Worm (Caenorhabditis elegans) whole organism, L1 larva: Measurements from ENCODE around the gene pcp-2.

ENCODE experiments used
- alr-1 ChIP-seq: fragments of 200-800 bp; sonication (Bioruptor generic); optimal IDR thresholded peaks from 2 replicates; lab custom pipeline; 2018; ENCODE audit warnings: borderline replicate concordance, mild to moderate bottlenecking, missing genetic modification characterization, missing compliant biosample characterization
- blmp-1 ChIP-seq: fragments of 150-350 bp; optimal IDR thresholded peaks from 2 replicates; lab custom pipeline; 2014; ENCODE audit warnings: missing biosample characterization, missing genetic modification characterization
- ceh-63 ChIP-seq: fragments of 200-800 bp; sonication (Bioruptor generic); optimal IDR thresholded peaks from 2 replicates; lab custom pipeline; 2018; ENCODE audit warnings: mild to moderate bottlenecking, missing genetic modification characterization, missing compliant biosample characterization
- ceh-8 ChIP-seq: fragments of 200-800 bp; sonication (Bioruptor generic); optimal IDR thresholded peaks from 2 replicates; lab custom pipeline; 2018; ENCODE audit warnings: mild to moderate bottlenecking, missing genetic modification characterization, moderate library complexity, missing compliant biosample characterization
- ceh-82 ChIP-seq, 3 experiments: fragments of 150-350 bp in 1 of 3; sonication (generic microtip) in 2 of 3; optimal IDR thresholded peaks; 2 replicates each; lab custom pipeline; 2014 to 2017; ENCODE audit warnings: missing biosample characterization in 3 of 3, missing genetic modification characterization in 3 of 3
- ces-1 ChIP-seq: fragments of 150-350 bp; optimal IDR thresholded peaks from 2 replicates; lab custom pipeline; 2014; ENCODE audit warnings: missing biosample characterization, missing genetic modification reagents, missing genetic modification characterization
- dpl-1 ChIP-seq, 3 experiments: fragments of 150-350 bp in 2 of 3; sonication (generic microtip) in 1 of 3; optimal IDR thresholded peaks; 2 replicates each; lab custom pipeline; 2014 to 2017; ENCODE audit warnings: missing biosample characterization in 3 of 3, missing genetic modification characterization in 3 of 3, missing genetic modification reagents in 3 of 3
- dsc-1 ChIP-seq: sonication (generic microtip); optimal IDR thresholded peaks from 2 replicates; lab custom pipeline; 2016; ENCODE audit warnings: mild to moderate bottlenecking, missing genetic modification characterization, missing compliant biosample characterization
- efl-3 ChIP-seq: fragments of 200-800 bp; sonication (Bioruptor generic); optimal IDR thresholded peaks from 2 replicates; lab custom pipeline; 2018; ENCODE audit warnings: mild to moderate bottlenecking, missing genetic modification characterization, missing compliant biosample characterization
- egl-13 ChIP-seq: sonication (generic microtip); optimal IDR thresholded peaks from 2 replicates; lab custom pipeline; 2016; ENCODE audit warnings: missing genotype, missing genetic modification reagents, missing genetic modification characterization, missing compliant biosample characterization
- elt-2 ChIP-seq: sonication (generic microtip); optimal IDR thresholded peaks from 2 replicates; lab custom pipeline; 2016; ENCODE audit warnings: missing genetic modification characterization, mild to moderate bottlenecking, inconsistent platforms, missing compliant biosample characterization, missing genetic modification reagents
- ets-5 ChIP-seq: fragments of 200-800 bp; sonication (Bioruptor generic); IDR thresholded peaks from 2 replicates; pipeline ENCODE4 v1.3.6; 2022; ENCODE audit warnings: missing genetic modification characterization, missing compliant biosample characterization
- fkh-10 ChIP-seq: sonication (generic microtip); optimal IDR thresholded peaks from 2 replicates; lab custom pipeline; 2017; ENCODE audit warnings: missing biosample characterization, missing genetic modification reagents, missing genetic modification characterization
- fkh-4 ChIP-seq: sonication (generic microtip); optimal IDR thresholded peaks from 2 replicates; lab custom pipeline; 2016; ENCODE audit warnings: missing compliant biosample characterization, missing genetic modification characterization, borderline replicate concordance
- hlh-4 ChIP-seq: sonication (generic microtip); optimal IDR thresholded peaks from 2 replicates; lab custom pipeline; 2016; ENCODE audit warnings: mild to moderate bottlenecking, missing genetic modification characterization, missing compliant biosample characterization
- irx-1 ChIP-seq: sonication (generic microtip); optimal IDR thresholded peaks from 2 replicates; lab custom pipeline; 2016; ENCODE audit warnings: missing genetic modification characterization, missing compliant biosample characterization
- lin-13 ChIP-seq: fragments of 150-350 bp; optimal IDR thresholded peaks from 2 replicates; lab custom pipeline; 2014; ENCODE audit warnings: missing biosample characterization, missing genetic modification reagents, missing genetic modification characterization
- lin-15B ChIP-seq: fragments of 150-350 bp; sonication (generic microtip); optimal IDR thresholded peaks from 3 replicates; lab custom pipeline; 2014; ENCODE audit warnings: missing biosample characterization, missing genetic modification characterization
- lin-35 ChIP-seq, 2 experiments: fragments of 150-350 bp; optimal IDR thresholded peaks; 2 replicates each; lab custom pipeline; 2014; ENCODE audit warnings: missing biosample characterization in 2 of 2, missing genetic modification characterization in 2 of 2, missing genetic modification reagents in 2 of 2
- lir-3 ChIP-seq: sonication (generic microtip); optimal IDR thresholded peaks from 2 replicates; lab custom pipeline; 2016; ENCODE audit warnings: mild to moderate bottlenecking, missing genetic modification characterization, moderate library complexity, missing compliant biosample characterization; ENCODE audit not compliant: poor library complexity
- lsy-2 ChIP-seq, 2 experiments: fragments of 150-350 bp; optimal IDR thresholded peaks; 2 replicates each; lab custom pipeline; 2014; ENCODE audit warnings: missing biosample characterization in 2 of 2, missing genetic modification characterization in 2 of 2
- mab-9 ChIP-seq: fragments of 200-800 bp; sonication (Bioruptor generic); IDR thresholded peaks from 2 replicates; pipeline ENCODE4 v1.3.6; 2022; ENCODE audit warnings: missing genetic modification reagents, missing genetic modification characterization, missing compliant biosample characterization
- mdl-1 ChIP-seq, 2 experiments: fragments of 150-350 bp; optimal IDR thresholded peaks; 2 replicates each; lab custom pipeline; 2014 to 2017; ENCODE audit warnings: missing biosample characterization in 2 of 2, missing genetic modification characterization in 2 of 2, inconsistent platforms in 1 of 2
- mep-1 ChIP-seq: fragments of 150-350 bp; optimal IDR thresholded peaks from 2 replicates; lab custom pipeline; 2014; ENCODE audit warnings: missing biosample characterization, missing genetic modification characterization
- nhr-11 ChIP-seq: fragments of 150-350 bp; optimal IDR thresholded peaks from 2 replicates; lab custom pipeline; 2014; ENCODE audit warnings: missing biosample characterization, missing genetic modification characterization
- nhr-20 ChIP-seq: sonication (generic microtip); optimal IDR thresholded peaks from 2 replicates; lab custom pipeline; 2016; ENCODE audit warnings: mild to moderate bottlenecking, missing genetic modification characterization, missing compliant biosample characterization
- nhr-28 ChIP-seq: fragments of 150-350 bp; optimal IDR thresholded peaks from 2 replicates; lab custom pipeline; 2014; ENCODE audit warnings: missing biosample characterization, missing genetic modification characterization
- nhr-71 ChIP-seq: sonication (generic microtip); optimal IDR thresholded peaks from 2 replicates; lab custom pipeline; 2016; ENCODE audit warnings: mild to moderate bottlenecking, missing genetic modification characterization, moderate library complexity, missing compliant biosample characterization
- nhr-90 ChIP-seq: sonication (generic microtip); optimal IDR thresholded peaks from 2 replicates; lab custom pipeline; 2016; ENCODE audit warnings: mild to moderate bottlenecking, missing genetic modification characterization, missing compliant biosample characterization; ENCODE audit not compliant: poor library complexity
- pqm-1 ChIP-seq: sonication (generic microtip); optimal IDR thresholded peaks from 3 replicates; lab custom pipeline; 2017; ENCODE audit warnings: missing biosample characterization, missing genetic modification characterization
- skn-1 ChIP-seq: fragments of 150-350 bp; optimal IDR thresholded peaks from 2 replicates; lab custom pipeline; 2014; ENCODE audit warnings: missing biosample characterization, missing genetic modification characterization
- snpc-4 ChIP-seq: fragments of 150-350 bp; optimal IDR thresholded peaks from 2 replicates; lab custom pipeline; 2014; ENCODE audit warnings: missing biosample characterization, missing genetic modification characterization
- snu-23 ChIP-seq: sonication (generic microtip); optimal IDR thresholded peaks from 2 replicates; lab custom pipeline; 2016; ENCODE audit warnings: missing genetic modification characterization, missing compliant biosample characterization
- sptf-1 ChIP-seq: fragments of 150-350 bp; optimal IDR thresholded peaks from 2 replicates; lab custom pipeline; 2014; ENCODE audit warnings: missing biosample characterization, missing genetic modification characterization
- sup-37 ChIP-seq: fragments of 200-800 bp; sonication (Bioruptor generic); optimal IDR thresholded peaks from 2 replicates; lab custom pipeline; 2018; ENCODE audit warnings: mild to moderate bottlenecking, missing genetic modification characterization, missing compliant biosample characterization
- swsn-7 ChIP-seq: sonication (generic microtip); optimal IDR thresholded peaks from 2 replicates; lab custom pipeline; 2016; ENCODE audit warnings: missing genetic modification characterization, missing compliant biosample characterization
- tbx-2 ChIP-seq: sonication (generic microtip); optimal IDR thresholded peaks from 2 replicates; lab custom pipeline; 2016; ENCODE audit warnings: missing genetic modification characterization, missing compliant biosample characterization
- tlp-1 ChIP-seq: fragments of 150-350 bp; optimal IDR thresholded peaks from 2 replicates; lab custom pipeline; 2014; ENCODE audit warnings: missing biosample characterization, missing genetic modification characterization
- unc-130 ChIP-seq: fragments of 150-350 bp; optimal IDR thresholded peaks from 2 replicates; lab custom pipeline; 2017; ENCODE audit warnings: missing biosample characterization, missing genetic modification characterization, inconsistent platforms
- unc-30 ChIP-seq: sonication (generic microtip); optimal IDR thresholded peaks from 2 replicates; lab custom pipeline; 2017; ENCODE audit warnings: missing biosample characterization, missing genetic modification characterization
- unc-62 ChIP-seq: fragments of 150-350 bp; optimal IDR thresholded peaks from 2 replicates; lab custom pipeline; 2014; ENCODE audit warnings: missing biosample characterization, missing genetic modification reagents, missing genetic modification characterization
- unc-98 ChIP-seq: fragments of 200-800 bp; sonication (Bioruptor generic); IDR thresholded peaks from 2 replicates; pipeline ENCODE4 v1.3.6; 2022; ENCODE audit warnings: missing genetic modification characterization, missing compliant biosample characterization
- vab-15 ChIP-seq: sonication (generic microtip); optimal IDR thresholded peaks from 2 replicates; lab custom pipeline; 2017; ENCODE audit warnings: missing genotype, mild to moderate bottlenecking, missing genetic modification characterization, missing compliant biosample characterization
- xbp-1 ChIP-seq: sonication (generic microtip); optimal IDR thresholded peaks from 2 replicates; lab custom pipeline; 2016; ENCODE audit warnings: missing genetic modification characterization, missing compliant biosample characterization

The pcp-2 gene

DNA sequence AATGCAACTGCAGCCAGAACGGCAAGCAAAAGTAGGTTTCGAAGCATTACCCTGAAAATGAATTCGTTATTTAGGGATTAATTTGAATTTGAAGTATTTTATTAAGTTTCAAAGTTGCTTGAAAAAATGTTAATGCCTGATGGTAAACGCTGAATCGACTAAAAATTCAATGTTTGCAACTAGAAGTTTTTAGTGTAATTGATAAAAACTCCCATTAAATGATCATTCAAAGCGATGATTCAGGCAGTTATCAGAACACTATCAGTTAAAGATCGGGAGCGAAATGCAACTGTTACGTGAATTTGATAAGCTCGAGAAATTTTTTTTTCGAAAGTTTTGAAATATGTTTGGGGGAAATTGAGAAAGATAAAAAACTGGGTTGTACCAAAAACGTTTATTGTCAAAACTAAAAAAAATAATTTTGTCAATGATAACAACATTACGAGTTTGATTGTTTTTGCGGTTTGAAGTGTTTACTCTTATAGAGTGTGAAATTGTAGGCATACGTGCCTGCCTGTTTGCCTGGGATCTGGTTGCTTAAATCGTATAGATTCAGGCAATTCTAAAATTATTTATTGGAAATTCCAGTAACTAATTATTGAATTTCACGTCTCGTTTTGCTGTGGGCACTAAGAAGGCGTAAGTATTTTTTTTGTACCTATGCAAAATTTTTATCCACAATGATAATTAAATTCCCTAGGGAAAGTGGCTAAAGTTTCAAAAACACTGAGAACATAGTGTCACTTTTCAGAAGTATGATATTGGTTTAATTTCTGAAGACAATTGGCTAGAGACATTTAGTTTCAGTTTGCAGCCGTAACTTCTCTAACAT is 5.7 kb downstream of the pcp-2 start, which contains the start of gene pcp-3:
pcp-3 (minus strand) TSS at position 51 of the 832 bp plus-strand sequence.
- TF ChIP-seq nhr-11 (no peak), tlp-1 (tag; lab: Kevin White, UChicago) (peak; percentile 67), pqm-1 (peak; percentile 43), elt-2 (peak; percentile 87)

DNA sequence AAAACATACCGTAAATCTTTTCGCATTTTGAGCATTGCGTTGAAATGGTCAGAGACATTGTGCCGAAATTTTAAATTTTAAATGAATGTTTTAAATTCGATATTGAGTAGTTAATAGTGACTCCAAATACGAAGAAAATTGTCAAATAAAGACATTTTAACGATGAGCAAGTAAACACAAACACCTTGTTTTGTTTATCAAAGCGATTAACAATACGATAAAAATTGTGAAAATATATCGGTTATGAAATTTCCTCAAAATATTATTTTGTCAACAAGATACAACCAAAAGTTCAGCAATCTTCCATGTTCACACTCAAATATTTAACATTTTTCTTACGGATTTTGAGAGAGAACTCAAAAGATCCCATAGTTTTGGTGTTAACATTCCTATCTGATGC is 10.7 kb downstream of the pcp-2 start, which contains the start of gene F23B2.10:
F23B2.10 (minus strand) TSS at position 101 of the 400 bp plus-strand sequence.
- TF ChIP-seq fkh-4 (tag; lab: Kevin White, UChicago) (no peak), lir-3 (tag; lab: Kevin White, UChicago) (no peak), ceh-82 (tag; optimal IDR thresholded peaks at IDR 0.05; lab: Kevin White, UChicago) (no peak), swsn-7 (tag; lab: Kevin White, UChicago) (no peak), mep-1 (no peak), mab-9 (GFP tag; lab: Robert Waterston, UW) (no peak), nhr-20 (tag; lab: Kevin White, UChicago) (no peak), xbp-1 (tag; lab: Kevin White, UChicago) (no peak), nhr-28 (no peak), lin-35 (GFP tag; optimal IDR thresholded peaks at IDR 0.05; lab: Kevin White, UChicago) (no peak), ceh-63 (GFP tag; lab: Kevin White, UChicago) (no peak), nhr-71 (no peak), tbx-2 (no peak), hlh-4 (no peak), alr-1 (no peak)

- TF ChIP-seq unc-98 (GFP tag; lab: Robert Waterston, UW) (no peak), elt-2 (no peak), unc-30 (tag; lab: Kevin White, UChicago) (no peak), sptf-1 (no peak), lin-15B (tag; lab: Kevin White, UChicago) (no peak), unc-62 (GFP tag; lab: Kevin White, UChicago) (no peak), pqm-1 (no peak), snpc-4 (tag; lab: Kevin White, UChicago) (no peak), ceh-8 (GFP tag; lab: Kevin White, UChicago) (no peak), vab-15 (tag; lab: Kevin White, UChicago) (no peak), lin-13 (GFP tag; lab: Kevin White, UChicago) (no peak), dsc-1 (no peak), egl-13 (tag; lab: Kevin White, UChicago) (no peak), sup-37 (GFP tag; lab: Kevin White, UChicago) (no peak), skn-1 (tag; lab: Kevin White, UChicago) (no peak), ets-5 (GFP tag; lab: Robert Waterston, UW) (no peak)
Measured at ce11 chrIV:9150175-9150574, 14.8 kb downstream of the pcp-2 start, which contains the start of gene F23B2.7. TSS of gene F23B2.7 (plus strand) at chrIV:9150475.

- TF ChIP-seq xbp-1 (tag; lab: Kevin White, UChicago): peak; percentile 51
- TF ChIP-seq ceh-63 (GFP tag; lab: Kevin White, UChicago): no peak
- no peak for TF ChIP-seq irx-1 (tag; lab: Kevin White, UChicago)
- TF ChIP-seq snu-23 (GFP tag; lab: Kevin White, UChicago): peak; percentile 74
- peak; percentile 13 for TF ChIP-seq unc-130 (tag; lab: Kevin White, UChicago)
- TF ChIP-seq ces-1 (GFP tag; lab: Kevin White, UChicago): no peak
- TF ChIP-seq nhr-11: no peak
- TF ChIP-seq lsy-2 (tag; optimal IDR thresholded peaks at IDR 0.05; lab: Kevin White, UChicago): peak; percentile 62 to 76
- peak; percentile 57 for TF ChIP-seq nhr-20 (tag; lab: Kevin White, UChicago)
- TF ChIP-seq efl-3: no peak
- TF ChIP-seq dpl-1 (GFP tag; optimal IDR thresholded peaks at IDR 0.05; lab: Kevin White, UChicago): peak; percentile 74 to 88 (median 79)
- peak; percentile 34 for TF ChIP-seq blmp-1 (tag; lab: Kevin White, UChicago)
- peak in 1 of 2 experiments; percentile 28 for TF ChIP-seq mdl-1 (tag; optimal IDR thresholded peaks at IDR 0.05; lab: Kevin White, UChicago)
- peak; percentile 62 for TF ChIP-seq tbx-2
- peak; percentile 23 for TF ChIP-seq nhr-90 (tag; lab: Kevin White, UChicago)
- TF ChIP-seq ets-5 (GFP tag; lab: Robert Waterston, UW): no peak
- no peak for TF ChIP-seq fkh-10 (GFP tag; lab: Kevin White, UChicago)
- no peak for TF ChIP-seq lir-3 (tag; lab: Kevin White, UChicago)
- peak in 2 of 3 experiments; percentile 17 to 71 for TF ChIP-seq ceh-82 (tag; optimal IDR thresholded peaks at IDR 0.05; lab: Kevin White, UChicago)
Measured at ce11 chrIV:9146819-9147518, 18.0 kb downstream of the pcp-2 start, which contains the start of the genes rpb-12 and aly-2. TSS of gene rpb-12 (minus strand) at chrIV:9146869. TSS of gene aly-2 (plus strand) at chrIV:9147468.
